Worm (Caenorhabditis elegans): Measurements from ENCODE around the gene srbc-42.

Gene srbc-42

DNA sequence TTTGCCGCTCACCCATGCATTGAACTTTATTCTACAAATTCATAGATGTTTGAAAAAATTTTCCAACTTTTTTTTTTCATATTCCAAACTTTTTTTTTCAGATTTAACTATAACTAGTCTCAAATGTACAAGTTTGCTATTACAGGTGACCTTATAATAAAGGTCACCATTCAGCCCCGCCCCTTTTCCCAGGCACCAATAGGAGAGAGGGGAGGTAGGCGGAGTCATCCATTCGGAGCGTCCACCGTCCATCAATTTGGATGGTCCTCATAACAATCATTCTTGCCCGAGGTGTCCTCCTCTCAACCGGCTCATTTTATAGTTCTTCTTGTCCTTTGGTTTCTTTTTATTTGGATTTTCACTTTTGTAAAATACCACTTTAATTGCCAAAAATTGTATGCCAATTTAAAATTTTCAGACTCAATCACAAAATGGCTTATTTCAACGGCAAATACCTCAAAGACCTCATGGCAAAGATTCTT lies 3.1 kb downstream of the srbc-42 start, which contains the start of gene Y5H2B.3:
Gene Y5H2B.3, plus strand, starts transcription at position 432 of the 482 bp plus-strand sequence.
- TF ChIP-seq ZK546.5 (tag; optimal IDR thresholded peaks at IDR 0.05), result no peak
- TF ChIP-seq ztf-11 (tag; optimal IDR thresholded peaks at IDR 0.05), result no peak
- no peak for TF ChIP-seq lin-13 (GFP tag; optimal IDR thresholded peaks at IDR 0.05)
- TF ChIP-seq mbf-1 (tag; optimal IDR thresholded peaks at IDR 0.05), result no peak
- TF ChIP-seq nhr-12 (tag; optimal IDR thresholded peaks at IDR 0.05), result no peak
- TF ChIP-seq sma-3 (GFP tag; optimal IDR thresholded peaks at IDR 0.05), result no peak
- TF ChIP-seq ceh-82 (tag; optimal IDR thresholded peaks at IDR 0.05), result no peak
- TF ChIP-seq blmp-1 (tag; optimal IDR thresholded peaks at IDR 0.05; ENCODE audit: insufficient read depth), result no peak
- no peak for TF ChIP-seq unc-62 (GFP tag; optimal IDR thresholded peaks at IDR 0.05)
- TF ChIP-seq unc-39 (tag; optimal IDR thresholded peaks at IDR 0.05), result no peak
- TF ChIP-seq mab-5 (tag; optimal IDR thresholded peaks at IDR 0.05), result no peak
- no peak for TF ChIP-seq nhr-6 (tag; optimal IDR thresholded peaks at IDR 0.05)
- no peak for TF ChIP-seq zag-1 (tag; optimal IDR thresholded peaks at IDR 0.05)
- no peak for TF ChIP-seq nhr-10 (tag; optimal IDR thresholded peaks at IDR 0.05)
- TF ChIP-seq lin-39 (tag; optimal IDR thresholded peaks at IDR 0.05), result no peak

ce11 chrV:2185486-2185885 lies 5.5 kb downstream of the srbc-42 start:
- TF ChIP-seq gmeb-1 (tag; optimal IDR thresholded peaks at IDR 0.05) (no peak), zag-1 (tag; optimal IDR thresholded peaks at IDR 0.05) (no peak), mdl-1 (tag; optimal IDR thresholded peaks at IDR 0.05) (no peak), mbf-1 (tag; optimal IDR thresholded peaks at IDR 0.05) (no peak), nhr-6 (tag; optimal IDR thresholded peaks at IDR 0.05) (no peak), ztf-1 (GFP tag; conservative IDR thresholded peaks at IDR 0.05) (no peak), nhr-11 (tag; optimal IDR thresholded peaks at IDR 0.05) (no peak), lsy-2 (tag; optimal IDR thresholded peaks at IDR 0.05) (no peak), nhr-10 (tag; optimal IDR thresholded peaks at IDR 0.05) (no peak), blmp-1 (tag; optimal IDR thresholded peaks at IDR 0.05; ENCODE audit: insufficient read depth) (no peak), ztf-11 (tag; optimal IDR thresholded peaks at IDR 0.05) (no peak), nhr-25 (tag; optimal IDR thresholded peaks at IDR 0.05) (no peak)

ce11 chrV:2183162-2183561 lies 7.9 kb downstream of the srbc-42 start, which contains the start of gene cyp-33C2:
Gene cyp-33C2 (plus strand): TSS chrV:2183488.
- no peak for TF ChIP-seq ama-1 (optimal IDR thresholded peaks at IDR 0.05)
- no peak for TF ChIP-seq elt-1 (tag; optimal IDR thresholded peaks at IDR 0.05)
- no peak for TF ChIP-seq nhr-12 (tag; optimal IDR thresholded peaks at IDR 0.05)
- TF ChIP-seq unc-62 (GFP tag; optimal IDR thresholded peaks at IDR 0.05), result no peak
- no peak for TF ChIP-seq unc-55 (GFP tag; optimal IDR thresholded peaks at IDR 0.05)
- TF ChIP-seq mab-5 (tag; optimal IDR thresholded peaks at IDR 0.05), result no peak
- no peak for TF ChIP-seq sma-3 (GFP tag; optimal IDR thresholded peaks at IDR 0.05)
- TF ChIP-seq crh-2 (tag; optimal IDR thresholded peaks at IDR 0.05), result no peak

DNA sequence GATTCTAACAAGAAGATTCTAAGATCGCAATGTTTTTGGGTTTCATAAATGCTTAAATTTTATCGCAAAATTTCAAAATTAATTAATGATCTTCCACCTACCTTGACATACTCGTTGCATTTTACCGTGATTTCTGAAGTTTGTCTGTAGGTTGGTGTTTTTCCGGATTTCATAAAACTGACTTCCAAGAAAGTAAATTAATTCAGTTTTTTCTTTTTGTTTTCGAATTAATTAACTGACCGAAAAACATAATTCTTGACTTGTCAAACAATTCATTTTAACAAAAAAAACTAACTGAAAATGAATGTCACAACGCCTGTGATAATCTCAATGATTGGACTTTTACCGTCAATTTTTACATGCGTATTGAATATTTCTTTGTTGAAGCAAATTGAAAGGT lies 9.3 kb downstream of the srbc-42 start, which contains the start of gene srbc-16:
Gene srbc-16, plus strand, starts transcription at position 301 of the 400 bp plus-strand sequence.
- TF ChIP-seq unc-62 (GFP tag; optimal IDR thresholded peaks at IDR 0.05) (no peak), C34F6.9 (tag; optimal IDR thresholded peaks at IDR 0.05) (no peak), mbf-1 (tag; optimal IDR thresholded peaks at IDR 0.05) (no peak), nhr-10 (tag; optimal IDR thresholded peaks at IDR 0.05) (no peak), F13H6.1 (tag; optimal IDR thresholded peaks at IDR 0.05) (no peak)

DNA sequence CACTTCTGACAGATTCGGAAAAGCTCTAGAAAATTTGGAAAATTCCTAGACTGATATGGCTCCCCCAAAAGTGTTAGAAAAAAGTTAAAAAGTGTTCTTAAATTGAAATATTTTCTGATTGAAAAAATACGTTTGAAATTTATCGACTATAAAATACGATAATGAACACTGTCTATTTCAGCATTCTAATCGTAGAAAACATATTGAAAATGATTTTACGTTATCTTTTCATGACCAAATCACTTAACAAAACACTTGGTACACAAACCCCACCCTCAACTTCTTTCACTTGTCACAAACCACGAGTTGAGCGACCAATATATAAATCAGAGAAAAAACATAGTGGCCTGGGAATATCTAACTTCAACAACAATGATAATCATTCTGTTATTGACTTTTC lies 11.8 kb downstream of the srbc-42 start, which contains the start of gene cyp-33C1:
Gene cyp-33C1, plus strand, starts transcription at position 301 of the 400 bp plus-strand sequence.
- TF ChIP-seq ama-1 (optimal IDR thresholded peaks at IDR 0.05) (no peak), skn-1 (tag; optimal IDR thresholded peaks at IDR 0.05) (no peak)

ce11 chrV:2177307-2177764 lies 13.7 kb downstream of the srbc-42 start, which contains the start of gene srbc-17:
Gene srbc-17 (plus strand): TSS chrV:2177714.
- TF ChIP-seq sma-9 (GFP tag; optimal IDR thresholded peaks at IDR 0.05) (no peak), sma-9 (tag; optimal IDR thresholded peaks at IDR 0.05) (no peak), Y55F3AM.14 (GFP tag; optimal IDR thresholded peaks at IDR 0.05) (no peak), fos-1 (tag; optimal IDR thresholded peaks at IDR 0.05) (no peak)

Data from whole organism, L2 larva.